Fruit fly (Drosophila melanogaster): ENCODE measurements around the gene neb.

DNA sequence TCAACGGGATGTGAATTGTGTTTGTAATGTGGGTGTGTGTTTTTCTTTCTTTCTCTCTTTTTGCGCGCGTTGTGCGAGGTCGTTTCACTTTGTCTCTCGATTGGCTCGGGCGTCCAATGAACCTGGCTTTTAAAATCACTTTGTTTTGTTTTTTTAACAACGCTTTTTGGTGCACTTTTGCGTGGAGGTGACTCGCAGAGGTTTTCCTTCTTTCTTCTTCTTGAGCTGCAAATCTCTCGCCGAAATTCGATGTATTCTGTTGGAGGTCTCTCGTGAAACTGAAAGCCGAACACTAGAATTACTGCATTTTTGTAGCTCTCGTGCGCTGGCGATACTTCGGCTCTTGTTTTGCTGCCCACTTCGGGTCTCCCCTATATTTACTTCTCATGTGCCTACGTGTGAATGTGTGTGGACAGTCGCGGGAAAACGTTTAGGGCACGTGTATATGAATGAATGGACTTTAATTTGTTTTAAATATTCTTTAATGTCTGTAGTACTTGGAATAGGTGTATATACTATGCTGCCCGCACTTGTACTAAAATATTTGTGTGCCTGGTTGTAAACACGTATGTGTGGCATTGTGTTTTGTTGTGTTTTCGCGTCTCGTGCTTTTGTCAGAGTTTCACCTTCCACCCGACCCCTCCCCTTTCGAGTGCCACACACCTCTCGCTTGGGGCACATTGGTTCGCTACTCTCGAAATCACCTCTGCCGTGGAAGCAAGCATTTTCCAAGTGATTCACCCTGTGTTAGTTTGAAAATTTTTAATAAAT is 9.4 kb downstream of the neb start, which contains the start of gene fok:
- TF ChIP-seq CG8478 (optimal IDR thresholded peaks at IDR 0.05) (no peak), CTCF (optimal IDR thresholded peaks at IDR 0.05) (no peak)

Data from S2 (cell line).